Worm (Caenorhabditis elegans): ENCODE measurements around the gene C44B7.11.
A peak's percentile ranks its signal among the peaks of the same experiment; 100 is the strongest.

ce11 chrII:6926054-6926453, 28.7 kb upstream of the C44B7.11 start:
- no peak for TF ChIP-seq unc-120 (tag; optimal IDR thresholded peaks at IDR 0.05; ENCODE audit: poor library complexity, severe bottlenecking)
- TF ChIP-seq mep-1 (tag; optimal IDR thresholded peaks at IDR 0.05): no peak
- TF ChIP-seq nhr-237 (tag; optimal IDR thresholded peaks at IDR 0.05): no peak
- no peak for TF ChIP-seq hlh-1 (tag; optimal IDR thresholded peaks at IDR 0.05)
- no peak for TF ChIP-seq nhr-76 (tag; optimal IDR thresholded peaks at IDR 0.05)
- peak; percentile 57 for TF ChIP-seq pha-4 (tag; optimal IDR thresholded peaks at IDR 0.05)
- TF ChIP-seq nhr-28 (tag; optimal IDR thresholded peaks at IDR 0.05): no peak

Data from whole organism, mixed stage, embryonic.